Worm (Caenorhabditis elegans): ENCODE results near the gene Y27F2A.6.

DNA sequence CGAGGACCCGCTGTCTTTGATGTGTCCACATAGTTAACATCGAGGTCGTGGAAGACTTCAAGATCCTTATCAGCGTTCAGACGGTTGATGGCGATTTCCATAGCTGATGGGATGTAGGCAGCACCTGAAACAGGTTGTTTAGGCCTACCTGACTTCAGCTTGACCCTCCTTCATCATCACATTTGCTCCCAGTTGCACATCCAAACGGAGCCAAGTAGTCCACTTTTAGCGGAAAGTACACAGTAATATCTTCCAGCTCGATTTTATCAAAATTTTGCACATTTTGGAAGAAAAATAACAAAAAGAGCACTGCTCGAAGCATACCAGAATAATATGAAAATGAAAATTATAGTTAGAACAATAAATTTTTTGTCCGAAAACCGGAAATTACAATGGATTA is 13.8 kb upstream of the Y27F2A.6 start, which contains the start of gene gcy-15:
- TF ChIP-seq ceh-82 (tag; optimal IDR thresholded peaks at IDR 0.05) = no peak
- no peak for TF ChIP-seq fkh-10 (GFP tag; optimal IDR thresholded peaks at IDR 0.05)
- TF ChIP-seq Y5F2A.4 (GFP tag; optimal IDR thresholded peaks at IDR 0.05) = no peak
- no peak for TF ChIP-seq lin-39 (tag; optimal IDR thresholded peaks at IDR 0.05)
- no peak for TF ChIP-seq nhr-28 (tag; optimal IDR thresholded peaks at IDR 0.05)
- no peak for TF ChIP-seq lin-15B (tag; optimal IDR thresholded peaks at IDR 0.05)
- TF ChIP-seq unc-39 (tag; optimal IDR thresholded peaks at IDR 0.05) = no peak
- no peak for TF ChIP-seq egl-27 (tag; optimal IDR thresholded peaks at IDR 0.05)
- TF ChIP-seq dpl-1 (GFP tag; optimal IDR thresholded peaks at IDR 0.05) = no peak
- TF ChIP-seq nhr-6 (tag; optimal IDR thresholded peaks at IDR 0.05) = no peak
- no peak for TF ChIP-seq nhr-237 (tag; optimal IDR thresholded peaks at IDR 0.05)

Data from whole organism, L4 larva.